Fruit fly (Drosophila melanogaster) whole organism: ENCODE results near the gene CG7231.

Experiments
- CG8478 ChIP-seq: fragments of >200 bp; optimal IDR thresholded peaks from 2 replicates; lab custom pipeline; 2018; ENCODE audit warnings: inconsistent platforms
- pan ChIP-seq: fragments of >200 bp; optimal IDR thresholded peaks from 2 replicates; lab custom pipeline; 2017
- psq ChIP-seq: fragments of >200 bp; optimal IDR thresholded peaks from 2 replicates; lab custom pipeline; 2017

DNA sequence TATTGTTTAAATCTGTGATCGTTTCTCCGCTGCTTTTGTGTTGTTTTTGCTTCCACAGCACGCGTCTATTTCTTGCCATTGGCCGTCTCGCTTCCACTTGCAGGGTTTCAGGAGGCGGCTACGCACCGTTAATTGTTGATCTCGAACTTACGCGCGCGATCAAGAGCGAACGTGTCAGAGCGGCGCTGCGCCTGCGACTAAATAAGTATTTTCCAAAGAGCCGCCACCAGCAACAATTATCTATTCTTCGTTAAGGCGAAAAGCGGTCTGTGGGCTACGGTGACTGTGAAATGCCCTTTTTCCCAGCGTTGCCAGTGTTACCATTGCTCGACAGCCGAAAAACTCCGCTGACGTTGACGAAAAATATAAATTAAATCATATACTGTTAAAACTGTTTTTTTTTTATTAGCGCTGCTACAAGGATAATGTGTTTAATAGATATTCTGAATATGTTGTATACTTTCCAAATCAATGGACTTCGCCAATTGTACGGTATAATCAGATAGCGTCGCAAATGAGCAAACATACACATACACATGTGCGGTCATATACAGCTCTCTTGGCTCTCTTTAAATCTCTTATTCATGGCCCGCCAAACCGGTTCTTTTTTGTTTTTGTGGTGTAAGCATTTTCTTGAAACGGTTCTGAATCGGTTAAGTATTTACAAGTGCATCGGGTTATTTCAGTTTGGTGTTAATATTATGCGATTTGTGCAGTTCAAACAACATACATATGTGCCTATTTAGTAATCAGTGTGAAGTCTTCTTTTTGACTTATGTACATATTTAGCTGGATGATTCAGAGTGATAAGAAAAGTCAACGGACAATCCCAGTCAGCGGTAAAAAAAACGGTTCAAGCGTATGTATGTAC, 10.5 kb downstream of the CG7231 start, which contains the start of gene pes:
- no peak for TF ChIP-seq pan (lab: Kevin White, UChicago)
- no peak for TF ChIP-seq psq
- no peak for TF ChIP-seq CG8478 (lab: Kevin White, UChicago)
